Fruit fly (Drosophila melanogaster) whole organism, wandering third instar larva: ENCODE data around the gene Mesh1.

Source experiments
- Abd-B ChIP-seq: fragments of >200 bp; optimal IDR thresholded peaks from 2 replicates; lab custom pipeline; 2017; ENCODE audit warnings: missing biosample characterization, missing genetic modification characterization
- CG32264 ChIP-seq: fragments of 200-800 bp; sonication (Bioruptor generic); optimal IDR thresholded peaks from 2 replicates; lab custom pipeline; 2016; ENCODE audit warnings: missing biosample characterization, missing genetic modification characterization
- CG9705 ChIP-seq: fragments of 200-800 bp; sonication (Bioruptor generic); optimal IDR thresholded peaks from 2 replicates; lab custom pipeline; 2018; ENCODE audit warnings: missing biosample characterization, mild to moderate bottlenecking, missing genetic modification characterization
- CrebA ChIP-seq: fragments of 200-800 bp; sonication (Bioruptor generic); optimal IDR thresholded peaks from 2 replicates; lab custom pipeline; 2016; ENCODE audit warnings: missing biosample characterization, mild to moderate bottlenecking, missing genetic modification characterization, borderline replicate concordance
- Dfd ChIP-seq: fragments of >200 bp; optimal IDR thresholded peaks from 2 replicates; lab custom pipeline; 2017; ENCODE audit warnings: missing biosample characterization, missing genetic modification characterization
- Dif ChIP-seq: fragments of 200-275, 200-300 bp; sonication (Bioruptor generic); optimal IDR thresholded peaks from 2 replicates; lab custom pipeline; 2018; ENCODE audit warnings: missing biosample characterization, missing genetic modification characterization; ENCODE audit not compliant: partially characterized antibody
- GATAd ChIP-seq: sonication (Bioruptor generic); optimal IDR thresholded peaks from 2 replicates; lab custom pipeline; 2016; ENCODE audit warnings: missing biosample characterization, missing genetic modification characterization
- HLH106 ChIP-seq: fragments of 200-800 bp; optimal IDR thresholded peaks from 3 replicates; lab custom pipeline; 2019; ENCODE audit warnings: missing biosample characterization, mild to moderate bottlenecking, missing genetic modification characterization, moderate library complexity
- Hnf4 ChIP-seq: fragments of 200-800 bp; sonication (Bioruptor generic); optimal IDR thresholded peaks from 2 replicates; lab custom pipeline; 2016; ENCODE audit warnings: missing biosample characterization, mild to moderate bottlenecking, missing genetic modification characterization
- Hr78 ChIP-seq: fragments of >200 bp; optimal IDR thresholded peaks from 2 replicates; lab custom pipeline; 2017; ENCODE audit warnings: missing biosample characterization, missing genetic modification characterization
- Hr83 ChIP-seq: fragments of 200-300 bp; sonication (Bioruptor generic); optimal IDR thresholded peaks from 2 replicates; lab custom pipeline; 2016; ENCODE audit warnings: missing biosample characterization, mild to moderate bottlenecking, missing genetic modification characterization, moderate library complexity; ENCODE audit not compliant: poor library complexity, severe bottlenecking
- Jra ChIP-seq: sonication (Bioruptor generic); optimal IDR thresholded peaks from 2 replicates; lab custom pipeline; 2016; ENCODE audit warnings: missing biosample characterization, missing genetic modification characterization
- Mio ChIP-seq: sonication (Bioruptor generic); optimal IDR thresholded peaks from 2 replicates; lab custom pipeline; 2016; ENCODE audit warnings: missing biosample characterization, missing genetic modification characterization
- Myc ChIP-seq: fragments of >200 bp; optimal IDR thresholded peaks from 2 replicates; lab custom pipeline; 2017
- N ChIP-seq: fragments of >200 bp; optimal IDR thresholded peaks from 2 replicates; lab custom pipeline; 2018; ENCODE audit warnings: missing biosample characterization, missing external identifiers, missing genetic modification characterization
- OdsH ChIP-seq: fragments of 200-800 bp; sonication (Bioruptor generic); optimal IDR thresholded peaks from 2 replicates; lab custom pipeline; 2016; ENCODE audit warnings: missing biosample characterization, mild to moderate bottlenecking, missing genetic modification characterization
- Rel ChIP-seq, 2 experiments: fragments of 200-800 bp; sonication (Bioruptor generic) in 1 of 2; optimal IDR thresholded peaks; 2 replicates in 1 of 2; 3 replicates in 1 of 2; lab custom pipeline; 2016 to 2019; ENCODE audit warnings: mild to moderate bottlenecking in 2 of 2, missing biosample characterization in 2 of 2, missing genetic modification characterization in 2 of 2, moderate library complexity in 1 of 2
- Sp1 ChIP-seq: fragments of 200-800 bp; sonication (Bioruptor generic); optimal IDR thresholded peaks from 3 replicates; lab custom pipeline; 2019; ENCODE audit warnings: missing biosample characterization, mild to moderate bottlenecking, missing genetic modification characterization, moderate library complexity
- Vsx2 ChIP-seq: fragments of 200-300, 225-300 bp; sonication (Bioruptor generic); optimal IDR thresholded peaks from 2 replicates; lab custom pipeline; 2018; ENCODE audit warnings: missing biosample characterization, missing genetic modification characterization; ENCODE audit not compliant: partially characterized antibody
- br ChIP-seq: fragments of 200-800 bp; sonication (Bioruptor generic); optimal IDR thresholded peaks from 2 replicates; lab custom pipeline; 2016; ENCODE audit warnings: missing biosample characterization, missing genetic modification characterization
- brk ChIP-seq: fragments of 200-800 bp; sonication (Bioruptor generic); optimal IDR thresholded peaks from 2 replicates; lab custom pipeline; 2016; ENCODE audit warnings: missing biosample characterization, mild to moderate bottlenecking, missing genetic modification characterization
- dl ChIP-seq, 2 experiments: fragments of 175-275, 200-275 bp in 1 of 2; fragments of 200-275 bp in 1 of 2; sonication (Bioruptor generic); optimal IDR thresholded peaks; lab custom pipeline; 2018; ENCODE audit warnings: mild to moderate bottlenecking in 2 of 2, missing biosample characterization in 2 of 2, missing genetic modification characterization in 2 of 2, moderate library complexity in 2 of 2; ENCODE audit not compliant: partially characterized antibody in 2 of 2, insufficient read depth in 1 of 2
- dmrt93B ChIP-seq: fragments of 200-800 bp; sonication (Bioruptor generic); optimal IDR thresholded peaks from 2 replicates; lab custom pipeline; 2018; ENCODE audit warnings: missing biosample characterization, mild to moderate bottlenecking, missing genetic modification characterization
- dsf ChIP-seq: sonication (Bioruptor generic); optimal IDR thresholded peaks from 2 replicates; lab custom pipeline; 2016; ENCODE audit warnings: missing biosample characterization, missing genetic modification characterization, borderline replicate concordance
- ey ChIP-seq: fragments of 200-800 bp; sonication (Bioruptor generic); optimal IDR thresholded peaks from 2 replicates; lab custom pipeline; 2016; ENCODE audit warnings: missing biosample characterization, missing genetic modification characterization
- foxo ChIP-seq, 2 experiments: fragments of 200-800 bp; sonication (Bioruptor generic); optimal IDR thresholded peaks; 2 replicates in 1 of 2; 3 replicates in 1 of 2; lab custom pipeline; 2016 to 2017; ENCODE audit warnings: missing biosample characterization in 2 of 2, missing genetic modification characterization in 2 of 2
- fru ChIP-seq: fragments of 200-800 bp; sonication (Bioruptor generic); optimal IDR thresholded peaks from 3 replicates; lab custom pipeline; 2016; ENCODE audit warnings: missing biosample characterization, mild to moderate bottlenecking, missing genetic modification characterization
- h ChIP-seq: fragments of 200-800 bp; sonication (Bioruptor generic); optimal IDR thresholded peaks from 3 replicates; lab custom pipeline; 2016; ENCODE audit warnings: missing biosample characterization, mild to moderate bottlenecking, missing genetic modification characterization
- jim ChIP-seq: fragments of 175-275, 200-325 bp; sonication (Bioruptor generic); optimal IDR thresholded peaks from 2 replicates; lab custom pipeline; 2016; ENCODE audit warnings: missing biosample characterization, mild to moderate bottlenecking, missing genetic modification characterization
- lola ChIP-seq: fragments of >200 bp; optimal IDR thresholded peaks from 2 replicates; lab custom pipeline; 2017; ENCODE audit warnings: missing biosample characterization, missing genetic modification characterization
- pan ChIP-seq: fragments of >200 bp; optimal IDR thresholded peaks from 2 replicates; lab custom pipeline; 2017
- psq ChIP-seq: fragments of 200-800 bp; sonication (Bioruptor generic); optimal IDR thresholded peaks from 3 replicates; lab custom pipeline; 2017; ENCODE audit warnings: missing biosample characterization, mild to moderate bottlenecking, missing genetic modification characterization, moderate library complexity
- rgr ChIP-seq: fragments of 200-800 bp; sonication (Bioruptor generic); optimal IDR thresholded peaks from 3 replicates; lab custom pipeline; 2016; ENCODE audit warnings: missing biosample characterization, mild to moderate bottlenecking, missing genetic modification characterization
- sage ChIP-seq: fragments of 200-800 bp; sonication (Bioruptor generic); optimal IDR thresholded peaks from 2 replicates; lab custom pipeline; 2016; ENCODE audit warnings: missing biosample characterization, mild to moderate bottlenecking, missing genetic modification characterization
- sv ChIP-seq: fragments of 200-800 bp; sonication (Bioruptor generic); optimal IDR thresholded peaks from 3 replicates; lab custom pipeline; 2016; ENCODE audit warnings: missing biosample characterization, missing genetic modification characterization
- tai ChIP-seq: sonication (Bioruptor generic); optimal IDR thresholded peaks from 2 replicates; lab custom pipeline; 2016; ENCODE audit warnings: missing biosample characterization, missing genetic modification characterization
- usp ChIP-seq: fragments of >200 bp; optimal IDR thresholded peaks from 2 replicates; lab custom pipeline; 2017; ENCODE audit warnings: missing biosample characterization, missing genetic modification characterization
- woc ChIP-seq: sonication (Bioruptor generic); optimal IDR thresholded peaks from 2 replicates; lab custom pipeline; 2016; ENCODE audit warnings: missing biosample characterization, mild to moderate bottlenecking, missing genetic modification characterization

Mesh1 gene

dm6 chr3R:29204612-29205480 is 2.5 kb upstream of the Mesh1 start:
- TF ChIP-seq sv (GFP tag; lab: Kevin White, UChicago) (peak; percentile 50), fru (GFP tag; lab: Kevin White, UChicago) (no peak)

DNA sequence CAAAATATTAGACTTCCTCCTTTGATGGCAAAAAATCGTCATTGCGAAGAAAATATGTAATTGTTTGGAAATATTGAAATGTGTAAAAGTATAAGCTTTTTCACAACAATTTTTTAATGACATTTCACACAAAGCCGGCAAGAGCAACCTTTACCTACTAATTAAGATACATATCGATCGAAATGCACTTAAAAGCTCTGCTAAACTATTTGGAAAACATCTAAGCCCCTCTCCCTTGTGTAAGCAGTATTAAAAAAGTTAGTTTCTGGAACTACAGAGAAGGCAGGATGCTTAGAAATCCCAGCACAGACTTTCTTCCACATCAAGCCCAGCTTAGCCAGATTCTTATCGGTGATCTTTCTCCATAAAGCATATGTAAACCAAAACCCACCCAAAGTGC is 1.7 kb upstream of the Mesh1 start, which contains the start of gene Cyt-c1L:
Gene Cyt-c1L (minus strand): TSS at position 101 of the 400 bp plus-strand sequence.
- TF ChIP-seq dl (GFP tag; optimal IDR thresholded peaks at IDR 0.05; lab: Kevin White, UChicago; ENCODE audit: insufficient read depth in 1 of 2, partially characterized antibody in 2 of 2) (no peak), foxo (GFP tag; optimal IDR thresholded peaks at IDR 0.05; lab: Kevin White, UChicago) (no peak), Hnf4 (no peak), N (GFP tag; lab: Kevin White, UChicago) (no peak), jim (GFP tag; lab: Kevin White, UChicago) (no peak), Hr78 (GFP tag; lab: Kevin White, UChicago) (no peak)

DNA sequence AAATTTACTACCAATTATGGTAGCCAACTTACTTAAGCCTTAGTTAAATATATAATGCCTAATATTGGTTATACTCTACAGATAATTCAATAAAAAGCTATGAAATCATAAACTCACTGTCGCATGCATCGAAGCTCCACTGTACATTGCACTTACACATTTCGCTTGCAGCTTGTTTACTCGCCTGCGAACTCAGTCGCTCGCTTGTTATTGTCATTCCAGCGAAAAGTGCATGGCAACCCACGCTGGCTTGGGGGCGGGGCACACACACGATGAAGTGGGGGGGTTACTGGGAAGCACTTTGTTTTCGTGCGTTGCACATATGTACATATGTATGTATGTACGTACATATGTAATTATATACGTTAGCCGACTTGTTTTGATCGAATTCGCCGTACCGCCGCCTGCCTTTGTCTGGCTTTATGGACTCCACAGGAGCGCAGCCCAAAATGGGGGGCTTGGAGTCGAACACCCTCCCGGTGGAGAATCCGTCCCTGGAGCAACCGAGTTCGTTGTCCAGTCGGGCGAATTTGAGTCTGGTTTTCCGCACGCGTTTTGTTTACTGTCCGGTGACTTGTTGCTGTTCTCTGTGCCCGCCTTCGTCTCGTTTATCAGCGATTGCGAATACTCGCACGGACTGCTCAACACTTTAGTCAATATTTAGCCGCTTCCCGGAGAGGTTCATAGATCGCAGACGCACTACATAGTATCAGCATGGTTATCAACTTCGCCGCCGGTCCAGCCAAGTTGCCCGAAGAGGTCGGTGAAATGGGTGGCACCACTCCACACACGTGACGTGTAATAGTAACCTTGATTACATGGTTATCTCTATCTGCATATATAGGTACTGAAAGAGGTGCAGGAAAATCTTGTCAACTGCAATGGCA is 2.3 kb downstream of the Mesh1 start, which contains the start of gene CG11899:
Gene CG11899 (plus strand): TSS at position 648 of the 887 bp plus-strand sequence.
- TF ChIP-seq Dif (GFP tag; lab: Kevin White, UChicago), result peak; percentile 86
- peak; percentile 86 for TF ChIP-seq OdsH (GFP tag; lab: Kevin White, UChicago)
- no peak for TF ChIP-seq pan (lab: Kevin White, UChicago)
- TF ChIP-seq Abd-B, result no peak
- peak; percentile 69 for TF ChIP-seq jim (GFP tag; lab: Kevin White, UChicago)
- TF ChIP-seq br (GFP tag; lab: Kevin White, UChicago), result peak; percentile 94
- peak; percentile 97 for TF ChIP-seq woc
- peak; percentile 96 for TF ChIP-seq psq (GFP tag; lab: Kevin White, UChicago)
- TF ChIP-seq Rel (GFP tag; optimal IDR thresholded peaks at IDR 0.05; lab: Kevin White, UChicago), result peak; percentile 85
- TF ChIP-seq Rel (tag; optimal IDR thresholded peaks at IDR 0.05; lab: Kevin White, UChicago), result peak; percentile 86
- TF ChIP-seq Hr83 (GFP tag; lab: Kevin White, UChicago), result peak; percentile 94
- peak; percentile 61 for TF ChIP-seq dmrt93B (GFP tag; lab: Kevin White, UChicago)
- TF ChIP-seq fru (GFP tag; lab: Kevin White, UChicago), result peak; percentile 91
- peak; percentile 87 for TF ChIP-seq ey (GFP tag; lab: Kevin White, UChicago)
- peak; percentile 94 for TF ChIP-seq Vsx2 (GFP tag; lab: Kevin White, UChicago)
- no peak for TF ChIP-seq sv (GFP tag; lab: Kevin White, UChicago)
- no peak for TF ChIP-seq Hr78 (GFP tag; lab: Kevin White, UChicago)
- no peak for TF ChIP-seq brk (GFP tag; lab: Kevin White, UChicago)
- peak; percentile 89 for TF ChIP-seq Jra
- TF ChIP-seq foxo (GFP tag; optimal IDR thresholded peaks at IDR 0.05; lab: Kevin White, UChicago), result peak; percentile 31 to 97
- TF ChIP-seq CrebA (GFP tag; lab: Kevin White, UChicago), result no peak
- peak; percentile 93 for TF ChIP-seq tai
- TF ChIP-seq Dfd (GFP tag; lab: Kevin White, UChicago), result no peak
- peak; percentile 82 for TF ChIP-seq CG32264 (GFP tag; lab: Kevin White, UChicago)
- TF ChIP-seq rgr (GFP tag; lab: Kevin White, UChicago), result peak; percentile 82
- no peak for TF ChIP-seq Mio (GFP tag; lab: Kevin White, UChicago)
- peak; percentile 92 for TF ChIP-seq Hnf4
- peak; percentile 90 for TF ChIP-seq sage (GFP tag; lab: Kevin White, UChicago)
- TF ChIP-seq Sp1 (GFP tag; lab: Kevin White, UChicago), result peak; percentile 69
- TF ChIP-seq GATAd (GFP tag; lab: Kevin White, UChicago), result peak; percentile 43
- TF ChIP-seq dsf (GFP tag; lab: Kevin White, UChicago), result no peak
- no peak for TF ChIP-seq usp (GFP tag; lab: Kevin White, UChicago)
- peak; percentile 82 for TF ChIP-seq HLH106 (tag; lab: Kevin White, UChicago)
- no peak for TF ChIP-seq N (GFP tag; lab: Kevin White, UChicago)
- TF ChIP-seq dl (GFP tag; optimal IDR thresholded peaks at IDR 0.05; lab: Kevin White, UChicago; ENCODE audit: insufficient read depth in 1 of 2, partially characterized antibody in 2 of 2), result peak; percentile 15 to 47
- peak; percentile 98 for TF ChIP-seq h (GFP tag; lab: Kevin White, UChicago)
- TF ChIP-seq lola (GFP tag; lab: Kevin White, UChicago), result no peak
- TF ChIP-seq CG9705 (GFP tag; lab: Kevin White, UChicago), result peak; percentile 78
- TF ChIP-seq Myc (lab: Kevin White, UChicago), result no peak
